Worm (Caenorhabditis elegans) whole organism, young adult: ENCODE results near the gene ttbk-8.1.

ENCODE experiments used
- fkh-3 ChIP-seq: sonication (generic microtip); optimal IDR thresholded peaks from 2 replicates; lab custom pipeline; 2016; ENCODE audit warnings: mild to moderate bottlenecking, missing genetic modification characterization, missing compliant biosample characterization
- snpc-4 ChIP-seq, 5 experiments: fragments of 150-350 bp in 1 of 5; sonication (generic microtip) in 4 of 5; optimal IDR thresholded peaks; 2 replicates each; lab custom pipeline; 2014 to 2018; ENCODE audit warnings: missing genetic modification characterization in 5 of 5, missing biosample characterization in 3 of 5, antibody characterized with exemption in 2 of 5, mild to moderate bottlenecking in 2 of 5, missing compliant biosample characterization in 2 of 5, missing genotype in 2 of 5, moderate library complexity in 2 of 5, missing genetic modification reagents in 1 of 5
- ztf-22 ChIP-seq: fragments of 200-800 bp; sonication (Bioruptor generic); optimal IDR thresholded peaks from 2 replicates; lab custom pipeline; 2018; ENCODE audit warnings: mild to moderate bottlenecking, missing genetic modification characterization, moderate library complexity, missing compliant biosample characterization

Gene ttbk-8.1

ce11 chrIV:13521785-13522184 is 49.7 kb downstream of the ttbk-8.1 start, which contains the start of gene dcap-2:
Gene dcap-2, minus strand, starts transcription at chrIV:13521870.
- no peak for TF ChIP-seq snpc-4 (GFP tag; optimal IDR thresholded peaks at IDR 0.05; lab: Kevin White, UChicago)
- peak in 1 of 4 experiments; percentile 15 for TF ChIP-seq snpc-4 (tag; optimal IDR thresholded peaks at IDR 0.05; lab: Kevin White, UChicago)
- no peak for TF ChIP-seq fkh-3
- no peak for TF ChIP-seq ztf-22 (GFP tag; lab: Kevin White, UChicago)
